Fruit fly (Drosophila melanogaster): ENCODE results near the gene CrzR.

The CrzR gene

DNA sequence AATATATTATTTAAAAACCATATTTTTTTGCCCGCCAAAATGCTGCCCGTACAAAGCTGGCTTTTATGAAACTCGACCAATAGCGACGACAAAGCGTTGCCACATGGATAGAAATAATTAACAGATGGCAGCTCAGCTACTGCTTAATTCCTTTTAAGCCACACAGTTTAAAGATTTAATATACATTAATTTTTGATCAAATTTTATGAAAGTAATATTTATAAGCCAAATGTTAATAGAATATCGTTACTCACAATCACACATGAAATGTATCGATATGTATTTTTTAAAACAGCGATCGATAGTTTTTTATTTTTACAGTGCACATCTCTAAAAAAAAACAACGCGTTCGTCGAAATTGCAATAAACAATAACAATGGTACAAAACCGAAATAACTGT is 15.0 kb downstream of the CrzR start, which contains the start of gene CG10418 (continued):
- no peak for TF ChIP-seq topi (GFP tag; optimal IDR thresholded peaks at IDR 0.05)
- TF ChIP-seq pdm3 (GFP tag; optimal IDR thresholded peaks at IDR 0.05): peak; percentile 11
- TF ChIP-seq dsx (GFP tag; optimal IDR thresholded peaks at IDR 0.05; ENCODE audit: poor library complexity, severe bottlenecking): no peak
- no peak for TF ChIP-seq CG6163 (GFP tag; IDR thresholded peaks at IDR 0.05)
- no peak for TF ChIP-seq Eip78C (GFP tag)
- TF ChIP-seq Met (GFP tag; optimal IDR thresholded peaks at IDR 0.05): peak; percentile 14
- TF ChIP-seq OdsH (GFP tag; optimal IDR thresholded peaks at IDR 0.05): peak; percentile 15
- no peak for TF ChIP-seq CG11902 (GFP tag; optimal IDR thresholded peaks at IDR 0.05)
- no peak for TF ChIP-seq Ets96B (tag; optimal IDR thresholded peaks at IDR 0.05)
- no peak for TF ChIP-seq Lpt (GFP tag; optimal IDR thresholded peaks at IDR 0.05)
- no peak for TF ChIP-seq Ets21C (GFP tag; optimal IDR thresholded peaks at IDR 0.05)
- TF ChIP-seq Gug (GFP tag; IDR thresholded peaks at IDR 0.05): no peak
- peak; percentile 15 for TF ChIP-seq Smox (GFP tag; optimal IDR thresholded peaks at IDR 0.05)
- no peak for TF ChIP-seq net (GFP tag; optimal IDR thresholded peaks at IDR 0.05)
- TF ChIP-seq Sox102F (GFP tag; optimal IDR thresholded peaks at IDR 0.05): no peak
- TF ChIP-seq Eip75B (GFP tag; optimal IDR thresholded peaks at IDR 0.05): no peak
- TF ChIP-seq vri (GFP tag; optimal IDR thresholded peaks at IDR 0.05): no peak
- no peak for TF ChIP-seq salr (GFP tag; optimal IDR thresholded peaks at IDR 0.05)
- no peak for TF ChIP-seq CG8319 (GFP tag; optimal IDR thresholded peaks at IDR 0.05)
- no peak for TF ChIP-seq esn (GFP tag; optimal IDR thresholded peaks at IDR 0.05)
- no peak for TF ChIP-seq spab (GFP tag; optimal IDR thresholded peaks at IDR 0.05)
- no peak for TF ChIP-seq fd85E (GFP tag; optimal IDR thresholded peaks at IDR 0.05)
- no peak for TF ChIP-seq Blimp-1 (GFP tag; optimal IDR thresholded peaks at IDR 0.05)
- TF ChIP-seq Sox15 (GFP tag; optimal IDR thresholded peaks at IDR 0.05): peak; percentile 7
- no peak for TF ChIP-seq Hr38 (GFP tag; optimal IDR thresholded peaks at IDR 0.05)
- no peak for TF ChIP-seq Hr4 (GFP tag; optimal IDR thresholded peaks at IDR 0.05)
- TF ChIP-seq fkh (GFP tag; optimal IDR thresholded peaks at IDR 0.05): peak; percentile 13
- no peak for TF ChIP-seq CG11294 (GFP tag; IDR thresholded peaks at IDR 0.05)
- no peak for TF ChIP-seq ss (GFP tag; optimal IDR thresholded peaks at IDR 0.05)
- TF ChIP-seq CG10669 (GFP tag; optimal IDR thresholded peaks at IDR 0.05): no peak

DNA sequence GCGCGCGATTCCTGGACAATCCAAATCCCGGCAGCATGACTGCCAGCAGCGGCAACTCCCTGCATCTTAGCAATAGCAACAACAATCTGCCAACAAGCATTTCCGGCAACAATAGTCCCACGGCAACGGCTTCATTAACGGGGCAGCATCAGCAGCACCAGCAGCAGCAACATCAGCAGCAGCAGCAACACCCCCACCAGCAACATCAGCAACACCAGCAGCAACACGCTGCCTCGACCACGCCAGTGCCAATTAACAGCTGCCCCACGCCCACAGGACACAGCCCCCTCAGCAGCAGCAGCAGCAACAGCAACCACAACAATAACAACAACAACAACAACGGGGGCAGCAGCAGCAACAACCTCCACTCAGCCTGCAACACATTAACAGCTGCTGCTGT is 21.8 kb downstream of the CrzR start:
- TF ChIP-seq Sox102F (GFP tag; optimal IDR thresholded peaks at IDR 0.05): no peak
- no peak for TF ChIP-seq svp (GFP tag)
- no peak for TF ChIP-seq Met (GFP tag; optimal IDR thresholded peaks at IDR 0.05)
- no peak for TF ChIP-seq CG15336 (GFP tag; IDR thresholded peaks at IDR 0.05)
- TF ChIP-seq CG8119 (GFP tag; IDR thresholded peaks at IDR 0.05): no peak
- no peak for TF ChIP-seq Eip75B (GFP tag; optimal IDR thresholded peaks at IDR 0.05)
- TF ChIP-seq CG6163 (GFP tag; IDR thresholded peaks at IDR 0.05): no peak
- TF ChIP-seq CG11762 (GFP tag; optimal IDR thresholded peaks at IDR 0.05; ENCODE audit: insufficient read depth): no peak
- no peak for TF ChIP-seq salr (GFP tag; optimal IDR thresholded peaks at IDR 0.05)
- no peak for TF ChIP-seq Hr39 (GFP tag; optimal IDR thresholded peaks at IDR 0.05)
- TF ChIP-seq Ets96B (tag; optimal IDR thresholded peaks at IDR 0.05): no peak
- no peak for TF ChIP-seq CG31627 (GFP tag; optimal IDR thresholded peaks at IDR 0.05)
- no peak for TF ChIP-seq OdsH (GFP tag; optimal IDR thresholded peaks at IDR 0.05)

DNA sequence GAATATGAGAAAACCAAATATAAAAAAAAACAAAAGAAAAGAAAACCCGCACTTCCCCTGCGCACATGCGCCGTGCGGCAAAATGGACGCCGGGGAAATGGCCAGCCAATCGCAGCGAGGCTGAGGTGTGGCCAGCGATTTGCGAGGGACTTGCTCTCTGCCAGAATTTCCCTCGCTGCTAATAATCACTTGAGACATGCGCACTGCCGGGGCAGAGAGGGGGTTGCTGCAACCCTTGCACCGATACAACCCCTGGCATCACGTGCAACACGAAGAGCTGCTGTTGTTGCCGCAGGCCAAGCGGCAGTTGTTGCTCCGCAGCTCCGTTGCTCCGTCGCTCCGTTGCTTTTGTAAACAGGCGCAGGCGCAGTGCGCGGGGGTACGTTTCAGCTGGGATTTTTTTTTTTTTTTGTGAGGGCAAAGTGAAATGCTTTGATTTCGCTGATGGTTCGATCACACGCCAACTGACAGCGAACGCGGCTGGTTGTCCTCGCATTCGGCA is 22.5 kb downstream of the CrzR start, which contains the start of gene Lmx1a:
Gene Lmx1a (plus strand): TSS at position 452 of the 502 bp plus-strand sequence.
- 0 out of 3 replicates have a peak, but pooled peaks have one; percentile 27 for TF ChIP-seq eg (GFP tag; IDR thresholded peaks at IDR 0.05)
- TF ChIP-seq CG34406 (GFP tag; optimal IDR thresholded peaks at IDR 0.05): no peak
